Worm (Caenorhabditis elegans): ENCODE results near the gene div-1.
A peak's percentile ranks its signal among the peaks of the same experiment; 100 is the strongest.

Gene div-1

DNA sequence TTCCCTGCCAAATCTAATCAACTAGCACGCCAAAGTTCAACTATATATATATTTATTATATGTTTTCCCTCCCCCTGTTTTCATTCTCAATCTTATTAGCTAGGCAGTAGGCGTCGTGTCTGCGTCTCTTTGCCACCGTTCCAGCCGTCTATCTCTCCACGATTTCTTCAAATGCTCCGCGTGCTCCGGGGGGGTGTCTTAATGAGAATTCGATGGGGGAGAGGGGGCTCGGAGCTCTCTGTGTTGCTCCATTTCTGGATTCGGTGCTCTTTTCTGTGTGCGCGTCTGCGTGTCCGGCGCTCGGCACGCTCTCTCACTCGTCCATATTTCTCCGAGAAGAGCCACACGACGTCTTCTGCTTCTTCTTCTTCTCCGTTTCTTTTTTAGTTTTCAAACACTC, 35.9 kb upstream of the div-1 start (continued):
- TF ChIP-seq aptf-3 (GFP tag; IDR thresholded peaks at IDR 0.05): no peak
- TF ChIP-seq T26A5.8 (tag; optimal IDR thresholded peaks at IDR 0.05): no peak
- peak; percentile 50 for TF ChIP-seq ceh-27 (GFP tag; optimal IDR thresholded peaks at IDR 0.05)
- peak; percentile 48 for TF ChIP-seq lin-40 (tag; optimal IDR thresholded peaks at IDR 0.05)
- no peak for TF ChIP-seq let-526 (GFP tag; IDR thresholded peaks at IDR 0.05)
- TF ChIP-seq unc-130 (GFP tag; optimal IDR thresholded peaks at IDR 0.05): no peak

DNA sequence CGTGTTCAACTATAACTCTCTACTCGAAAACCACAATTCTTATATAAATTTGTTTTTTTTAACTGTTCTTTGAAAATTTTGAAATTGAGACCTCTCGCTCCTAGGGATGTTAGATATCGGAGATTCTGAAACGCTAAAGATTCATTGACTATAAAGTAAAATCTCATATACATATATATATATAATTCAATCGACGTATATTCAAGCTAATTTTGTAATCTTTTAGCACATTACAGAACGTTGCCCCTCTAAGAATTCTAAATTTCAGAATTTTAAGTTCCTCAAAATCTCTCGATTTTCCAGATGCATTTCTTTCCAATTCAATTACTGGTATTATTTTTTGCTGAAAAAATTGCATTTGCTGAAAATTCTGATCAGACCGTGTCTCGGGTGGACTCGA, 30.5 kb upstream of the div-1 start, which contains the start of gene pad-2:
pad-2 (plus strand) TSS at position 301 of the 400 bp plus-strand sequence.
- TF ChIP-seq B0261.1 (tag; optimal IDR thresholded peaks at IDR 0.05) (no peak), unc-62 (GFP tag; optimal IDR thresholded peaks at IDR 0.05) (no peak), cebp-2 (GFP tag; IDR thresholded peaks at IDR 0.05) (no peak), tbp1 (GFP tag; optimal IDR thresholded peaks at IDR 0.05) (no peak), snpc-4 (GFP tag; optimal IDR thresholded peaks at IDR 0.05) (no peak), snpc-4 (tag; optimal IDR thresholded peaks at IDR 0.05) (no peak), snpc-1.1 (tag; optimal IDR thresholded peaks at IDR 0.05; ENCODE audit: insufficient read depth) (no peak), unc-130 (GFP tag; optimal IDR thresholded peaks at IDR 0.05) (no peak), zim-3 (tag; optimal IDR thresholded peaks at IDR 0.05) (no peak), akir-1 (GFP tag; optimal IDR thresholded peaks at IDR 0.05) (no peak), mcd-1 (GFP tag; IDR thresholded peaks at IDR 0.05) (no peak), madf-6 (GFP tag; IDR thresholded peaks at IDR 0.05) (no peak), F57A8.1 (GFP tag; optimal IDR thresholded peaks at IDR 0.05) (no peak), F23B12.7 (tag; optimal IDR thresholded peaks at IDR 0.05; ENCODE audit: insufficient read depth) (no peak), K12H6.12 (tag; optimal IDR thresholded peaks at IDR 0.05) (no peak), snpc-3.4 (tag; optimal IDR thresholded peaks at IDR 0.05) (no peak), ztf-3 (GFP tag; optimal IDR thresholded peaks at IDR 0.05) (no peak), gei-17 (GFP tag; optimal IDR thresholded peaks at IDR 0.05) (no peak)

DNA sequence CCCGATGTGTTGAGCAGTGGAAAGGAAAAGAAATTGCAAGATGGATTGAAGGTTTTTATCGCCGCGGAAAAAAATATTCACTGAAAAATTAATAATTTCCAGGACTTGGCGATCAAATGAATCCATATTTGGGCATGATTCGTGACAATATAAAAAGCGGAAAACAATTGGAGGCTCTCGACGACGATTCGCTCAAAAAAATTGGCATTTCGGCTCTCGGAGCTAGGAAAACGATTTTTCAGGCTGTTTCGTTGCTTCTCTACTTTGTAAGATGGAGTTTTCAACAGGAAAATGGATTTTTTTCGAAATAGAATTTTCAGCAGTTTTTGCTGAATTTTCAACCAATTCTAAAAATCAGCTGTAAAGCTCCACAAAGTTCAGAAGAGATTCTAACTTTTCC, 23.4 kb upstream of the div-1 start:
- TF ChIP-seq tbp1 (GFP tag; optimal IDR thresholded peaks at IDR 0.05) (no peak), Y53F4B.3 (GFP tag; IDR thresholded peaks at IDR 0.05) (no peak), B0019.2 (GFP tag; conservative IDR thresholded peaks at IDR 0.05) (no peak)

DNA sequence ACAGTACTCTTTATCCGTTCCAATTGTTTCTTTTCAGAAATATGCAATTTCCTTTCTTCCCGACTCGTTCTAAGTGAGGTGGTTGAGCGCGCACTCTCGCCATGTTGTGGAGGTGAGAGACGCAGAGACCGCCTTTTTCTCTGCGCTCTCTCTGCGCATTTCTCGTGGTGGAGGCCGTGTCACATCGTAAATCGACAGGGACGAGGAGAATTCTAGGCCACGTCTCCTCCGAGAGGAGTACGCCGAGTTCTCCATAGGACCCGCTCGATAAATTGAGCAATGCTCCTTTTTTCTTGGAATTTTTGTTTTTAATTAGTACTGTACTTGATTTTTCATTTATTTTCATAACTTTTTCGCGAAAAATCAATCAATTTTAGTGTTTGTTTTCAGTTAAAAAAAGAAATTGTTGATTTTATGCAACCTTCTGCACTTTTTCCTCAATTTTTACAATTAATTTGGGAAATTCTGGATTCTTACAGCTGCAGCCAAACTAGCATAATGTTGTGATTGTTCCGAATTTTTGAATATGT, 22.5 kb upstream of the div-1 start, which contains the start of gene cnk-1:
cnk-1 (plus strand) TSS at position 480 of the 530 bp plus-strand sequence.
- no peak for TF ChIP-seq snpc-1.3 (tag; optimal IDR thresholded peaks at IDR 0.05; ENCODE audit: insufficient read depth)
- no peak for TF ChIP-seq B0261.1 (tag; optimal IDR thresholded peaks at IDR 0.05)
- TF ChIP-seq mes-4 (tag; optimal IDR thresholded peaks at IDR 0.05): no peak
- no peak for TF ChIP-seq F57C9.4 (tag; optimal IDR thresholded peaks at IDR 0.05)
- TF ChIP-seq dox-1 (GFP tag; IDR thresholded peaks at IDR 0.05): peak; percentile 99
- peak; percentile 91 for TF ChIP-seq C06A6.2 (GFP tag; conservative IDR thresholded peaks at IDR 0.05)
- TF ChIP-seq ekl-4 (GFP tag; IDR thresholded peaks at IDR 0.05): peak; percentile 98
- TF ChIP-seq madf-8 (GFP tag; conservative IDR thresholded peaks at IDR 0.05): peak; percentile 93
- TF ChIP-seq somi-1 (GFP tag; optimal IDR thresholded peaks at IDR 0.05): peak; percentile 61
- TF ChIP-seq ztf-3 (GFP tag; optimal IDR thresholded peaks at IDR 0.05): no peak
- TF ChIP-seq lin-54 (GFP tag; optimal IDR thresholded peaks at IDR 0.05): peak; percentile 84
- peak; percentile 90 for TF ChIP-seq F33H1.4 (GFP tag; IDR thresholded peaks at IDR 0.05)
- peak; percentile 92; the same call in 1 of the 2 replicates for TF ChIP-seq bed-1 (GFP tag; IDR thresholded peaks at IDR 0.05)
- peak; percentile 88 for TF ChIP-seq ztf-6 (GFP tag; IDR thresholded peaks at IDR 0.05)
- TF ChIP-seq nfya-1 (tag; optimal IDR thresholded peaks at IDR 0.05; ENCODE audit: borderline replicate concordance, insufficient read depth): no peak
- peak; percentile 81 for TF ChIP-seq attf-6 (GFP tag; IDR thresholded peaks at IDR 0.05)
- TF ChIP-seq nhr-27 (tag; optimal IDR thresholded peaks at IDR 0.05): no peak
- no peak for TF ChIP-seq tbx-9 (tag; optimal IDR thresholded peaks at IDR 0.05; ENCODE audit: borderline replicate concordance)
- peak; percentile 88 for TF ChIP-seq egrh-3 (GFP tag; IDR thresholded peaks at IDR 0.05)
- TF ChIP-seq tlf-1 (GFP tag; optimal IDR thresholded peaks at IDR 0.05): peak; percentile 80
- TF ChIP-seq lir-1 (GFP tag; conservative IDR thresholded peaks at IDR 0.05): peak; percentile 98

All from whole organism, young adult.